Fruit fly (Drosophila melanogaster): ENCODE data around the gene CG31808.

Gene CG31808

DNA sequence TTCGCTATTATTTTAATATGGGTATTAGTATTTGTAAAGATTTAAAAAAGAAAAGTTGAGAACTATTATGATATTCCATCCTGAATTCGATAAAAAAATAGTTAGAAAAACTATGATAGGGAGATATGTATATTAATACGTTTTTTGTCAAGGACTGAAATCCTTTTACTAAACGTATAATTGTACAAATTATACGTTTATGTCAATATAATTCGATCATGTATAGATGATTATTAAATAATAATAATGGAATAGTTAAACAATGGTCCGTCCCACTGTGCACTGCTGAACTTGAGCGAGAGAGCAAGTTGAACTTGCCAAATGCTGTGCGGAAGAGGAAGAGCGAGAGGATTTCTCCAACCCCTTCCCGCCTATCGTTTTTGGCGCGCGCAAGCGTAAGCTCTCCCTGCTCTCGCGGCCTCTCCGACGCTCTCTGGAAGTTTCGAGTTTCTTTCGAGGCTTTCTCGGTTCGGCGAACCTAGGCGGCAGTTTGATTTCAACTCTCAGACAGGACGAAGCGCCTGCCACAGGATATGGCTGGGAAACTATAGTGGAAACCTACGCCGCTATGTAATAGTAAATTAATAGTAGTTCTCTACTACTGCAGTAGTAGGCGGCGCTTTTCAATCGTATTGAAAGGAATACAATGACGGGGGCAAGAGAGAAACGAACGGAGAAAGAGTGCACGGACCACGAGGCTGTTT is 30.9 kb downstream of the CG31808 start:
- TF ChIP-seq ttk (optimal IDR thresholded peaks at IDR 0.05) (no peak), Sin3A (optimal IDR thresholded peaks at IDR 0.05) (no peak), h (optimal IDR thresholded peaks at IDR 0.05) (no peak), Myc (optimal IDR thresholded peaks at IDR 0.05) (no peak), psq (optimal IDR thresholded peaks at IDR 0.05) (no peak), insv (optimal IDR thresholded peaks at IDR 0.05) (no peak)

DNA sequence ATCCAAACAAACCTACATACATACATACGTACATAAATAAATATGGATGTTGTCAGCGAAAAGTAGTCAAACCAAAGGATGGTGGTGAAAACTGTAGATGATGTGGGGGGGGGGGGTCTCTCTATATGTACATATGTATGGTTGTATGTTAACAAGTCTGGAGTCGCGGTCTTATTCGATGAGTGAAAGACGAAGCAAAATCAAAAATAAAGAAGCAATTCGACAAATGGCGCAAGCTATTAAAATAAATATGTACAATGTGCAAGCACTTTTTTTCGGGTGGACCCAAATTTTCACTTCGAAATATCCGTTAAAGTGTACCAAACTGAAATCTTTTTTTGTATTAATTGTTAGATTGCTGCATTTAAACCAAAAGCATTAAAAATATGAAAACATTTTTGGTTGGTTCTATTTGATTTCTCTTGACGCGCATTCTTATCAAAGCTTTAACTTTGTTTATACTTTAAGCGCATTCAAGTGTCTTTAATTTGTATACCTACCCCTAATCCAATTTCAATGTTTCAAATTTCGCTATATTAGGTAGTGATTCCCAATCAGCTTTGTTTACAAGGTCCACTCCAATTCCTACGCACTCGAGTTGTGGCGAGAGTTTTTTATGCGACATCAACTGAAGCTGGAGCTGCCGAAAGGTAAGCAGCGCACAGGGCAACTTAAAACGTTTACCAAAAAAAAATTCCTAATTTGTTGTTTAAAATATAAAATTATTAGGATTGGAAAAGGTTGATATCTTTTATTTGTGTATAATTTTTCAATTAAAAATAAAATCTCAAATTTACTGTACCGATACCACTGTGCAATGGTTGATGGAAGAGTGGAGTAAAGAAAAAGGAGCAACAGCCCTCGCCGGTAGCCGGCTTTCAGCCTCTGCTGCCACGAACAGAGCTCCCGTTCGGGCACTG is 31.8 kb downstream of the CG31808 start, which contains the start of gene CG31807:
Gene CG31807 (minus strand): TSS at position 51 of the 920 bp plus-strand sequence.
- TF ChIP-seq Sin3A (optimal IDR thresholded peaks at IDR 0.05) (no peak), Myc (optimal IDR thresholded peaks at IDR 0.05) (no peak), h (optimal IDR thresholded peaks at IDR 0.05) (no peak), ttk (optimal IDR thresholded peaks at IDR 0.05) (no peak), insv (optimal IDR thresholded peaks at IDR 0.05) (no peak), psq (optimal IDR thresholded peaks at IDR 0.05) (no peak)

DNA sequence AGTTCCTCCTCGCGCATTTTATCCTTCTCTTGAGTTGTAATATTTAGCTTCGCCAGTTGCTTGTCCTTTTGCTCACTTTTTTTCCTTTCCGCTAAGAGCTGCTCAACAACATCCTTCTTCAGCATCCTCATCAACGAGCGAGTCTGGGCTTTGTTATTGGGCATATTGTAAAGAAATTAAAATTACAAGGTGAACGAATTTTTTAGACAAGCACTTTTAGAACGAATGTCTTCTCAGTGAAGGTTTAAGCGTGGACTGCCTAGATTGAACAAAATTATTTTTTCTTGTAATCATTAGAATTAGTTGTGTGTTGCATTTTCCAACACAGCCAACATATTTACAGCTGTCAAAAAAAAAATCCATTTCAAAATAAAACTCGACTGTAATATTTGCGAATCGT is 33.8 kb downstream of the CG31808 start, which contains the start of gene CG33552:
Gene CG33552 (plus strand): TSS at position 301 of the 400 bp plus-strand sequence.
- no peak for TF ChIP-seq psq (optimal IDR thresholded peaks at IDR 0.05)

DNA sequence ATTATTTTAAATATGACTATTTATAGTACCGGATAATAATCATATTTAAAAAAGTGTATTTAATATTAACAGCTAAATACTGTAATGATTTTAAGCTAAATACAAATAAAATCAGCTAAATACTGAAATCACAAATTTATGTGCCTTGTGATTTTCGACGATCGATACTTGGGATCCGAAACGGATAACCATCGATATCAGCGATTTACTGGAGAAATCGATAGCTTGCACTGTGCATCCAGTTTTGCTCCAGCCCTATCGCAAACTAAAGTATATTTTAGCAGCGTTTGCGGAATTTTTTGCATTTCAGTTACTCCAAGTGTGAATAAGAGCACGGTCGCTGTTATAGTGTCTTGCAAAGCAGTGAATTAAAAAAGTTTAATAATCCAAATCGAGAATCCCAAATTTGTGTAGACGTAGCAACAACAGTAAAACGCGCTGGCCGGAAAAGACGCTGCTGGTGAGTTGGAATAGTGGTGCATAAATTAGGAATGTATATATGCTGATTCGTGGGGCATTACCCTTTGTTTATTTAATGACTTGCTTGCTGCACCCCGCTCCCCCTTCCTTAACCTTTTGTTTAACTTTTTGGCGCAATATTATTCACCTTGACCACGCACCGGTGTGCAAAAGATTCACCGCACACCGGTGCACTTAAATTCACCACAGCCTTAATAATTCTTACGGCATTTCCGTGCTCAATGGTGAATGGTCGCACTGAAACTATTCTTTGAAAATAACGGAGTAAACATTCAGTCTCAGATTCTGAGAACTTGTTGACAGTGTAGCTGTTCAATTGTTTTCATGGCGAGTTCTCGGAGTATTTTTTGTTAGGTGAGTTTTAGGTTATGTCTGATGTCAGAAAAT is 35.9 kb downstream of the CG31808 start, which contains the start of the genes grp and squ:
Gene grp (plus strand): TSS at position 238 of the 867 bp plus-strand sequence.
Gene squ (plus strand): TSS at position 238 of the 867 bp plus-strand sequence.
- TF ChIP-seq Sin3A (optimal IDR thresholded peaks at IDR 0.05) (no peak), h (optimal IDR thresholded peaks at IDR 0.05) (no peak), Myc (optimal IDR thresholded peaks at IDR 0.05) (no peak), ttk (optimal IDR thresholded peaks at IDR 0.05) (no peak), insv (optimal IDR thresholded peaks at IDR 0.05) (no peak), psq (optimal IDR thresholded peaks at IDR 0.05) (no peak)

DNA sequence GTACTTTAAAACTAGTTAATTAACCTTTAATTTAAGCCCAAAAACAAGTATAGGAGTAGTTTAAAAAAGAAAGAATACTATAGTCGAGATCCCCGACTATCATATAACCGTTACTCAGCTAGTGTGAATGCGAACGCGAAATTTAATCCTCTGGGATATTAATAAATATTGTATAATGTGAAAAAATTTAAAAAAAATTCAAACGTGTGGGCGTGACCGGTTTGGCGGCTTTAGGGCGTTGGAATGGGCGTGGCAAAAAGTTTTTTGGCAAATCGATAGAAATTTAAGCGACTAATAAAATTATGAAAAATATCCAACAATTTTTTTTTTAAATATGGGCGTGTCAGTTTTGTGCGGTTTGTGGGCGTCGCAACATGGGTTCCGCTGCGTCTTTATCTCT is 36.9 kb downstream of the CG31808 start:
- TF ChIP-seq psq (optimal IDR thresholded peaks at IDR 0.05) (no peak), Sin3A (optimal IDR thresholded peaks at IDR 0.05) (no peak), insv (optimal IDR thresholded peaks at IDR 0.05) (no peak), Myc (optimal IDR thresholded peaks at IDR 0.05) (no peak), h (optimal IDR thresholded peaks at IDR 0.05) (no peak)

DNA sequence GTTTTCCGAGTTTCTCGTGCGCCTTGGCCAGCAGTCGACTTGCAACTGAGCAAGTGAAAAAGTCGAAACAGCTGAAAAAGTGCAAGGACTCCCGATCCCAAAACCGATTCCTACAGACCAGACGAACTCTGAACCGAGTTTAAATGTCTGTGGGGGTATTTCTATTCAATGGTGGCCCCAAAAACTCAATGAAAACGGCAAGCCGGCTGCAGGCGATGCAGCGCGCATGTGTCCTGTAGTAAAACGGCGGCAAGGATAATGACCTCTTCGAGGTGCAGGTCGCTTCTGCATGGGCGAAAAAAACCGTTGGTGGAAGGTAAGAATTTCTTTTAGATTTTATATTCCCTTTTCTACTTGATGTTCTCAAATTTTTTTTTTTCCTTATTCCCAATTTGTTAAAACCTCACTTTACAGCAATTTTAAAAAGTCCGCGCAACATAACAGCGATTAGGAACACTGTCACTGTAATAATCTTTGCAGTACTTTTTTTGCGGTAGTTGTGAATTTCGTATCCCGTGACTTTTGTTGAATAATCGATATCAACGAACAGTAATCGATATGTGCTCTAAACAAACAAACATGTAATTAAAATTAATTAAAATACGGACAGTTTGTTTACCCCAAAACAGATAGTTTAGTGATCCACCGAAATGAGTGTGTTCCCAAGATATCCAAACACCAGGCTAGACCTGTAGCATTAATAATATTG is 39.2 kb downstream of the CG31808 start, which contains the start of the genes Trpgamma and her:
Gene Trpgamma (minus strand): TSS at position 51 of the 709 bp plus-strand sequence.
Gene her (plus strand): TSS at position 535 of the 709 bp plus-strand sequence.
- TF ChIP-seq insv (optimal IDR thresholded peaks at IDR 0.05) (no peak), Myc (optimal IDR thresholded peaks at IDR 0.05) (no peak), psq (optimal IDR thresholded peaks at IDR 0.05) (no peak), ttk (optimal IDR thresholded peaks at IDR 0.05) (no peak), h (optimal IDR thresholded peaks at IDR 0.05) (no peak), Sin3A (optimal IDR thresholded peaks at IDR 0.05) (no peak)

DNA sequence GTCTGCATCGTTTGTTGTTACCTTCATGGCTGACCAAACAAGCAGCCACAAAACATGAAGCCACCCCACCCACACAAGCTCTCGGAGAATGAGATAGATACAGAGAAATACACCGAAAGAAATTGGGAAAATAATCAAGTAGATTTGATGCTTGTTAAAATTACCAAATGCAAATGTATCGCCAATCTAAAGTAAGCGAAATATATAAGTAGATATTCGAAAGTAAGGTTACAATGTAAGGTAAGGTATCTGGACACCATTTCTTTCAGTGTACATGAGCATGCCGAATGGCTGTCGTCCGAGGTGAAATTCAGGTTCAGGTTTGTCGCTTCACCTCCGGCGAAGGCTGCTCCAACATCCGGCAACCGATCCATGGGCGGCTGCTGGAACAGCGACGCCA is 43.7 kb downstream of the CG31808 start:
- TF ChIP-seq ttk (optimal IDR thresholded peaks at IDR 0.05) (no peak), Myc (optimal IDR thresholded peaks at IDR 0.05) (no peak), insv (optimal IDR thresholded peaks at IDR 0.05) (no peak), Sin3A (optimal IDR thresholded peaks at IDR 0.05) (no peak), psq (optimal IDR thresholded peaks at IDR 0.05) (no peak), h (optimal IDR thresholded peaks at IDR 0.05) (no peak)

DNA sequence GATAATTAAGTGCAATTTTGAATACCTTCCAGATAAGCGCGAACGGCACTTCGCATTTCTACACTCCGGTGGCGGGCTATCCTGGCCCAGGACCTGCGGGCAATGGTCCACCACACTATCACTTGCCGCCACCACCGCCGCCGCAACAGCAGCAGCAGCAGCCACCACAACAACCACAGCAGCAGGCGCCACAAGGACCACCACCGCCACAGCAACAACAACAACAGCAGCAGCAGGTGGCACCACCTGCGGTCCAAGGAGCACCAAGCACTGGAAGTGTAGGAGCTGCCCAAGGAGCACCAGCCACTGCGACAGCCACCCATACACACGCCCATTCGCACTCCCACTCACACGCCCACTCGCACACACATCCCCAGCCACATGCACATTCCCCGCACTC is 58.5 kb downstream of the CG31808 start:
- no peak for TF ChIP-seq psq (optimal IDR thresholded peaks at IDR 0.05)
- no peak for TF ChIP-seq Sin3A (optimal IDR thresholded peaks at IDR 0.05)
- TF ChIP-seq ttk (optimal IDR thresholded peaks at IDR 0.05) = no peak
- TF ChIP-seq Myc (optimal IDR thresholded peaks at IDR 0.05) = no peak
- TF ChIP-seq h (optimal IDR thresholded peaks at IDR 0.05) = no peak
- no peak for TF ChIP-seq insv (optimal IDR thresholded peaks at IDR 0.05)

DNA sequence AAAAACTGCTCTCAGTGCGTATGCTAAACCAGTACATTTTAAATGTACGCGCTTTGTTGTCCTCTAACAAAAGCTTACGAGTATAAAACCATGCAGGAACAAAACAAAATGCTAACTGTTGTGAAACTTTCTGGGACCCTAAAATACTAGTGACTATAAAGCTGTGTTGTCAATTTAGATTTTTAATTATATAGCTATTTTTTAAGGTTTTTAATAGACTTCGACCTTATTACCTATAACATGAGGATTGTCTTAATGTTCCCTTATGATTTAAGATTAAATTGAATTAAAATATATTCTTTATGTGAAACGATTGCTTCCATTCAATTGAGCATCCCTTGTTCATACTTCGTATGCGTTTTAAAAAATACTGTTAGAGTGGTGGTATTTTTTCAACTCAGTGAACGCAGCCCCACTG is 59.3 kb downstream of the CG31808 start:
- no peak for TF ChIP-seq insv (optimal IDR thresholded peaks at IDR 0.05)
- TF ChIP-seq Sin3A (optimal IDR thresholded peaks at IDR 0.05) = no peak
- TF ChIP-seq psq (optimal IDR thresholded peaks at IDR 0.05) = no peak
- no peak for TF ChIP-seq h (optimal IDR thresholded peaks at IDR 0.05)
- no peak for TF ChIP-seq Myc (optimal IDR thresholded peaks at IDR 0.05)
- no peak for TF ChIP-seq ttk (optimal IDR thresholded peaks at IDR 0.05)
